Worm (Caenorhabditis elegans): Measurements from ENCODE around the gene srx-60.
A peak's percentile ranks its signal among the peaks of the same experiment; 100 is the strongest.
"Not testable (repeated sequence)": the region's sequence is repeated elsewhere in the genome, so short reads cannot be mapped to it uniquely, and the experiment has no call there.

Gene srx-60

DNA sequence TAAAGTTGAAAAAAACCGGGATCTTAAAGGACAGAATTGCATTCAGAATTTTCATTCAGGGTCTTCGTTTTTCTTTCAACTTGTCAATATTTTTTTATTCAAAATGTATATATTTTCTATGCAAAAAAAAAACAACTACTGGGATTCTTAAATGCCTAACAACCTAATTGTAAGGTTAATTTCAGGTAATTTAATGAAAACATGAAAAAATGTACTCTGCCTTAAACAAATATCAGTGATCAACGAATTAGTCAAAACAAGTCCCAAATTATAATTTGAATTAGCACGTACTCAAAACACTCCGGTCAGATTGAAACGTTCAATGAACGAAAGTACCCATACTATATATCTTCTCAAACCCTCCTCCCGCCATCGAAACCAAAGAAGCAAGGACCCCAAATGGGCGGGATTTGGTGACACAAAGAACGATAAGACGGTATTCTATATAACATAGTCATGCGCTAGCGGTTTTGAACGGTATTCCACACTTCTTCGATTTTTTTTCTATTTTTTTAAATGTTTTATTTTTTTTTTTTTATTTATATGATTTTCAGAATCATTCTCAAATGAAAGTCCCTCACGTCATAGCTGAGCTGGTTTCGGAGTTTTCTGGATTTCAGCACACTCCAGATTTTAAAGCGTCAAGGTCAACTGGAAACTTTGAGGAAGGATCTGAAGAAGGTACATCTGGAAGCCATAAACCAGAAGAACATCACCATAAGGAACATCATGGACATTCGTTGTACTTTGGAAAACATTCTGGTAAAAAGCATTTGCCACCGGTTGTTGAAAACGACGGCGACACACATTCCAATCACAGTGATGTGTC lies 34.9 kb downstream of the srx-60 start, which contains the start of the genes ddo-2 and F25E5.8:
ddo-2 (minus strand) TSS at position 330 of the 829 bp plus-strand sequence.
F25E5.8 (plus strand) TSS at position 555 of the 829 bp plus-strand sequence.
- TF ChIP-seq flt-1 (GFP tag; IDR thresholded peaks at IDR 0.05) = no peak
- TF ChIP-seq tra-4 (tag; optimal IDR thresholded peaks at IDR 0.05) = no peak

DNA sequence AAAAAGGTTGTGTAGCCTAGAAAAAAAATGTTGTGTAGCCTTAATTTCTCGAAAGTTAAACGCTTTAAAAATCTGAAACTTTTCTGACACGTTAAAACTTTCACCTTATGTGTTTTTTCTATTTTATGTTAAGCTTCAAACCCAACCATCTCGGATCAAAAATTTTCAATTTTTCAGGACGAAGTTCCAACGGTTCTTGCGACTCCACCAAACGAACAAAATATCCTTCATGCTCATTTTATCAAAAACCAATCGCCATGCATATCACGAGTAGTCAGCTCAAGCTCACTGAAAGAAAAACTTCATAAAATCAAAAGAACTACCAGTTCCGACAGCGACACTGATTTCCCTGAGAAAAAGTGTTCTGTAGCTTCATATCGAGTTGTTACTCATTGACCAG lies 35.8 kb downstream of the srx-60 start:
- TF ChIP-seq ceh-13 (GFP tag; optimal IDR thresholded peaks at IDR 0.05) = no peak

DNA sequence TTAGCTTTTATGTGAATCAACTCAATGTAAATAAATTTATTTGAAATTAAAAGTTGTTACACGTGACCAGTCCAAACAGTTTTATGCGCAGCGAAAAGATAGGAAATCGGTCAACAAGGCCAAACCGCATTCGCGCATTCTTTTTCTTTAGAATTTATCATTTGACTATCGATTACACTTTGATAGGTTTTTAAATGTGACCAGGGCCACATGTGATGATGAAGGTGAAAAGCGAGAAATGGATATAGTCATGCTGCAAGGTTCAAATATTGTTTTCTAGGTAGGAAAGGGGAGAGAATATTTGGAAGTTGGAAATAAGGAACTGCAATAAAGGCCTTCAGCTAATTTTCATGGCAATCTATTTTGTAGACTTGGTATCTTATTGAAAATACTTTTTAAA lies 36.2 kb downstream of the srx-60 start:
- TF ChIP-seq F13C5.2 (tag; optimal IDR thresholded peaks at IDR 0.05) (no peak), ceh-13 (GFP tag; optimal IDR thresholded peaks at IDR 0.05) (no peak), hmg-4 (GFP tag; optimal IDR thresholded peaks at IDR 0.05) (no peak), tra-4 (tag; optimal IDR thresholded peaks at IDR 0.05) (no peak), hmbx-1 (tag; optimal IDR thresholded peaks at IDR 0.05) (no peak), ama-1 (optimal IDR thresholded peaks at IDR 0.05) (no peak), flt-1 (GFP tag; IDR thresholded peaks at IDR 0.05) (no peak), tbx-37 (GFP tag; conservative IDR thresholded peaks at IDR 0.05) (no peak), hnd-1 (tag; optimal IDR thresholded peaks at IDR 0.05) (no peak), B0310.2 (tag; optimal IDR thresholded peaks at IDR 0.05) (no peak), ets-7 (tag; optimal IDR thresholded peaks at IDR 0.05) (no peak), aly-1 (tag; optimal IDR thresholded peaks at IDR 0.05) (no peak), ceh-36 (tag; optimal IDR thresholded peaks at IDR 0.05) (no peak), scrt-1 (GFP tag; IDR thresholded peaks at IDR 0.05) (no peak), tbx-11 (GFP tag; IDR thresholded peaks at IDR 0.05) (no peak), pes-1 (GFP tag; IDR thresholded peaks at IDR 0.05) (no peak)

DNA sequence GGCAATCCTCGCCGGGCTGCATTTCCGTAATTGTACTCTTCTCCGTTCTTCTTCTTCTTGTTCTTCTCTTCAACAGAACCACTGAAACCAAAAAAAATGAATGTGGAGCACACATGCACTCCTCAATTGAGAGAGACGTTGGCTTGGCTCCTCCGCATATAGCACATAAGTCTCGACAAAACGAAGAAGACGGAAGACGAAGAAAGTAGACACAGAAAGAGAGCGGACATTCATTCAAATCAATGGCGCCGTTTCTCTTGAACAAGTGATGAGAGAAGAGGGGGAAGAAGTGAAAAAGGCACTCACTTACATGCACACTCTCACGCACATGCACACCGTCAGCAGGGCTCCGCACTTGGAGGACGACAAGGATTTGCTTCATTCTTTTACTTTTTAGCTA lies 36.9 kb downstream of the srx-60 start, which contains the start of gene F25E5.9:
F25E5.9 (minus strand) TSS at position 382 of the 400 bp plus-strand sequence.
- TF ChIP-seq ama-1 (optimal IDR thresholded peaks at IDR 0.05) (no peak), ceh-13 (GFP tag; optimal IDR thresholded peaks at IDR 0.05) (no peak), hmg-4 (GFP tag; optimal IDR thresholded peaks at IDR 0.05) (no peak), sea-1 (GFP tag; conservative IDR thresholded peaks at IDR 0.05) (no peak), tra-4 (tag; optimal IDR thresholded peaks at IDR 0.05) (no peak), F13C5.2 (tag; optimal IDR thresholded peaks at IDR 0.05) (no peak), ets-7 (tag; optimal IDR thresholded peaks at IDR 0.05) (no peak)

DNA sequence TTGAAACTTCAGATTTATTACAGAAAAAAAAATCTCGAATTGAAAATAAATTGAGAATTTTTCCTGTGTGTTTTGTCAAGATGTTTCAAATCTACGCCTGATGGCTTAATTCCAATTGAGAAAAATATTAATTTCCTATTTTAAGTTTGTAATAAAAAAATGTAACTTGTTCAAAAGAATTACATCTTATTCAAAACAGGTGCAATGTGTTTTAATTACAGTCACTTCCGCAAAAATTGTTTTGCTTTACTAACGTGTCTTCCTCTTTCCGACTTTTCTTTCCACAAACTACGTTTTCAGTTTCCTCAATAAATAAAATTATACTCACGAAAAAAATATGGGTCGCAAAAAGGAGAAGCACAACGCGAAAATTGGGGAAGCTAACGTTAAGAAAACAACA lies 37.3 kb downstream of the srx-60 start, which contains the start of gene F25E5.16:
F25E5.16 (plus strand) TSS at position 301 of the 400 bp plus-strand sequence.
- TF ChIP-seq pes-1 (GFP tag; IDR thresholded peaks at IDR 0.05) (no peak), ceh-13 (GFP tag; optimal IDR thresholded peaks at IDR 0.05) (no peak), B0310.2 (tag; optimal IDR thresholded peaks at IDR 0.05) (no peak), ets-7 (tag; optimal IDR thresholded peaks at IDR 0.05) (no peak), tra-4 (tag; optimal IDR thresholded peaks at IDR 0.05) (no peak), F13C5.2 (tag; optimal IDR thresholded peaks at IDR 0.05) (no peak), aly-1 (tag; optimal IDR thresholded peaks at IDR 0.05) (no peak), hnd-1 (tag; optimal IDR thresholded peaks at IDR 0.05) (no peak), sea-1 (GFP tag; conservative IDR thresholded peaks at IDR 0.05) (no peak)

DNA sequence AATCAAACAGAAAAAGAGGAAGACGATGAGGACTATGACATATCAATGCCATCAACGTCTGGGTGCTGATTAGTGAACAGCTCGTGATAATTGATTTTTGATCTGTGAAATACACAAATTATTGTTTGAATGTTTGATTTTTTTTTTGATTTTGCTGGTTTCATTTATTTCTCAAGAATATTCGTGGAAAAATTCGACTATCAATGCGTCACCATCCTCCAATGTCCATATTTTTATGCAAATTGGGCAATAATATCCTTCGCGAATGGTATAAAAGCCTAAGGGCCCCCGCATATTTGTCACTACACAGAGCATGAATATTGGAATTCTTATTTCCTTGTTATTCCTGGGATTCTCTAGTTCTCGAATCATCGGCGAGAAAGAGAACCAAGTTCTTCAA lies 39.1 kb downstream of the srx-60 start, which contains the start of gene try-13:
try-13 (plus strand) TSS at position 301 of the 400 bp plus-strand sequence.
- no peak for TF ChIP-seq sea-1 (GFP tag; conservative IDR thresholded peaks at IDR 0.05)
- TF ChIP-seq scrt-1 (GFP tag; IDR thresholded peaks at IDR 0.05) = no peak
- no peak for TF ChIP-seq hnd-1 (tag; optimal IDR thresholded peaks at IDR 0.05)
- TF ChIP-seq B0310.2 (tag; optimal IDR thresholded peaks at IDR 0.05) = no peak
- no peak for TF ChIP-seq aly-1 (tag; optimal IDR thresholded peaks at IDR 0.05)
- TF ChIP-seq tra-4 (tag; optimal IDR thresholded peaks at IDR 0.05) = no peak
- TF ChIP-seq tbx-37 (GFP tag; conservative IDR thresholded peaks at IDR 0.05) = no peak
- TF ChIP-seq ceh-13 (GFP tag; optimal IDR thresholded peaks at IDR 0.05) = no peak
- TF ChIP-seq pes-1 (GFP tag; IDR thresholded peaks at IDR 0.05) = no peak
- no peak for TF ChIP-seq ceh-36 (tag; optimal IDR thresholded peaks at IDR 0.05)
- TF ChIP-seq ets-7 (tag; optimal IDR thresholded peaks at IDR 0.05) = no peak
- no peak for TF ChIP-seq ama-1 (optimal IDR thresholded peaks at IDR 0.05)
- no peak for TF ChIP-seq F13C5.2 (tag; optimal IDR thresholded peaks at IDR 0.05)
- no peak for TF ChIP-seq hmbx-1 (tag; optimal IDR thresholded peaks at IDR 0.05)
- TF ChIP-seq flt-1 (GFP tag; IDR thresholded peaks at IDR 0.05) = no peak
- no peak for TF ChIP-seq tbx-11 (GFP tag; IDR thresholded peaks at IDR 0.05)
- no peak for TF ChIP-seq hmg-4 (GFP tag; optimal IDR thresholded peaks at IDR 0.05)

DNA sequence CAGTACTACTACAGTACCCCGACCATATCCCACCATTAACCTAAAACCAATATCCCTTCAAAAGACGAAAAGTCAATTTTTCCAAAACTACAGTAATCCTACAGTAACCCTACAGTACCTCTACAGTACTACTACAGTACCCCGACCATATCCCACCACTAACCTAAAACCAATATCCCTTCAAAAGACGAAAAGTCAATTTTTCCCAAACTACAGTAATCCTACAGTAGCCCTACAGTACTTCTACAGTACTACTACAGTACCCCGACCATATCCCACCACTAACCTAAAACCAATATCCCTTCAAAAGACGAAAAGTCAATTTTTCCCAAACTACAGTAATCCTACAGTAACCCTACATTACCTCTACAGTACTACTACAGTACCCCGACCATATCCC lies 42.8 kb downstream of the srx-60 start:
- peak; percentile 68; the same call in 1 of the 2 replicates for TF ChIP-seq tbx-11 (GFP tag; IDR thresholded peaks at IDR 0.05)
- peak; percentile 85 for TF ChIP-seq sea-1 (GFP tag; conservative IDR thresholded peaks at IDR 0.05)
- TF ChIP-seq scrt-1 (GFP tag; IDR thresholded peaks at IDR 0.05) = 0 out of 2 replicates have a peak, but pooled peaks have one; percentile 35
- TF ChIP-seq tbx-37 (GFP tag; conservative IDR thresholded peaks at IDR 0.05) = peak; percentile 34; the same call in 1 of the 2 replicates

DNA sequence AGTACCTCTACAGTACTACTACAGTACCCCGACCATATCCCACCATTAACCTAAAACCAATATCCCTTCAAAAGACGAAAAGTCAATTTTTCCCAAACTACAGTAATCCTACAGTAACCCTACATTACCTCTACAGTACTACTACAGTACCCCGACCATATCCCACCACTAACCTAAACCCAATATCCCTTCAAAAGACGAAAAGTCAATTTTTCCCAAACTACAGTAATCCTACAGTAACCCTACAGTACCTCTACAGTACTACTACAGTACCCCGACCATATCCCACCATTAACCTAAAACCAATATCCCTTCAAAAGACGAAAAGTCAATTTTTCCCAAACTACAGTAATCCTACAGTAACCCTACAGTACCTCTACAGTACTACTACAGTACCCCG lies 43.6 kb downstream of the srx-60 start, which contains the start of gene nhr-141:
nhr-141 (plus strand) TSS at position 331 of the 400 bp plus-strand sequence.
- TF ChIP-seq tbx-37 (GFP tag; conservative IDR thresholded peaks at IDR 0.05); flt-1 (GFP tag; IDR thresholded peaks at IDR 0.05); sea-1 (GFP tag; conservative IDR thresholded peaks at IDR 0.05): not testable (repeated sequence)
